Fruit fly (Drosophila melanogaster): Measurements from ENCODE around the gene CG14074.

The CG14074 gene

DNA sequence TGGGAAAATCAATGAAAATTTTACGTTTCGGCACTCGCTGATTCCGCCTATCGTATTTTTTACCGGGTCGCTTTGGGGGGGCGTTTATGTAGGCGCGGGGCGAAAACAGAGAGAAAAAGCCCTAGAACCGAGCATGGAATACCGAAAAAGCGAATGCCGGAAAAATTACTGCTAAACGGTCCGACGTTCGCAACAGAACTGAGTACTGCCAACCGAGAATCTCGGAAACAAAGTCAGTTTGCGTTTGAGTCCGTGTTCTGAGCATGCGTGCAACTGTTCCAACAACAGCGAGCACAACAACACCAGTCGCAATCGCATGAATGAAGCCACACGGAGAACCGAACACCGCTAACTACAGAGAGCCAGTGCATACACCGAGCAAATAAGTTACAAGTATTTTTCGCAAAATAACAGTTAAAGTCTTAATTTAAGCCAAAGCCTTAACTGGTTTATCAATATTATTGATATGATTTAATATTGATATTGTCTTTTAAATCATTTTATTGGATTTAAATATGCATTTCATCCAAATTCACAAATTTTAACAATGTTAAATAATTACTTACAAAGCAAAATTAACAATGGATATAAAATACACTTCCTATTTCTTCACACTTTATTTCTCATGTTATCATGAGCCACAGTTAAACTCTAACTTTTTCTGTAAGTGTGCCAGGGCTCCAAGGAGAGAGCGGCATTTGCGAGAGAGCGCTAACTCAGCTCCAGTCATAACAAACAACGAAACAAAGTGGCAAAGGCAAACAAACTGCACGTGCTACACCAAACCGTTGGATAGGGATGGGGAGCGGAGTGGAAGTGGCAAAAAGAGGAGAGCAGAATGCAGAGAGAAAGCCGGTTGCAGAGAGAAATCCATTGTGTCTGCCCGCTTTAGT lies 24.5 kb downstream of the CG14074 start, which contains the start of gene CG3961 (continued):
- TF ChIP-seq Myb (GFP tag; optimal IDR thresholded peaks at IDR 0.05): peak; percentile 58
- TF ChIP-seq gro (GFP tag; optimal IDR thresholded peaks at IDR 0.05): no peak
- TF ChIP-seq Blimp-1 (GFP tag; optimal IDR thresholded peaks at IDR 0.05): peak; percentile 97
- TF ChIP-seq CG10654 (GFP tag; optimal IDR thresholded peaks at IDR 0.05): peak; percentile 95
- TF ChIP-seq CG34224 (GFP tag; IDR thresholded peaks at IDR 0.05; ENCODE audit: partially characterized antibody): peak; percentile 8; the same call in 1 of the 3 replicates
- peak in 1 of 2 experiments; percentile 96 for TF ChIP-seq Hr78 (GFP tag; optimal IDR thresholded peaks at IDR 0.05)
- peak; percentile 98 for TF ChIP-seq CG4424 (GFP tag; optimal IDR thresholded peaks at IDR 0.05)
- no peak for TF ChIP-seq Doc2 (GFP tag; IDR thresholded peaks at IDR 0.05)
- TF ChIP-seq D (optimal IDR thresholded peaks at IDR 0.05): no peak
- peak; percentile 99 for TF ChIP-seq D (GFP tag; optimal IDR thresholded peaks at IDR 0.05)
- peak; percentile 85 for TF ChIP-seq grn (GFP tag; optimal IDR thresholded peaks at IDR 0.05)
- peak; percentile 95 for TF ChIP-seq CG6683 (GFP tag; optimal IDR thresholded peaks at IDR 0.05)
- TF ChIP-seq yki (optimal IDR thresholded peaks at IDR 0.05): peak; percentile 49
- peak; percentile 95 for TF ChIP-seq tgo (GFP tag; IDR thresholded peaks at IDR 0.05)
- peak; percentile 76 for TF ChIP-seq ac (GFP tag; optimal IDR thresholded peaks at IDR 0.05)
- TF ChIP-seq Sin3A (optimal IDR thresholded peaks at IDR 0.05): no peak
- peak; percentile 84 for TF ChIP-seq CG34376 (GFP tag; optimal IDR thresholded peaks at IDR 0.05)
- peak in 1 of 2 experiments; percentile 99 for TF ChIP-seq Eip74EF (GFP tag; optimal IDR thresholded peaks at IDR 0.05)
- TF ChIP-seq dpn (GFP tag; optimal IDR thresholded peaks at IDR 0.05): peak; percentile 88 to 97
- TF ChIP-seq Pdp1 (GFP tag; optimal IDR thresholded peaks at IDR 0.05): peak; percentile 88 to 89
- TF ChIP-seq Sox102F (GFP tag; optimal IDR thresholded peaks at IDR 0.05): peak; percentile 98
- peak; percentile 49 for TF ChIP-seq btn (GFP tag; optimal IDR thresholded peaks at IDR 0.05)
- peak; percentile 97 for TF ChIP-seq CG8290 (GFP tag; optimal IDR thresholded peaks at IDR 0.05)
- peak; percentile 70 to 86 for TF ChIP-seq CG8290 (tag; optimal IDR thresholded peaks at IDR 0.05)
- TF ChIP-seq CG12942 (GFP tag; optimal IDR thresholded peaks at IDR 0.05): peak; percentile 97
- no peak for TF ChIP-seq mld (GFP tag; IDR thresholded peaks at IDR 0.05; ENCODE audit: partially characterized antibody)
- TF ChIP-seq seq (GFP tag; IDR thresholded peaks at IDR 0.05): peak; percentile 89
- peak; percentile 72 for TF ChIP-seq CG9932 (GFP tag; IDR thresholded peaks at IDR 0.05)
- TF ChIP-seq CG4707 (GFP tag; optimal IDR thresholded peaks at IDR 0.05): peak; percentile 89
- peak; percentile 86; the same call in 1 of the 2 replicates for TF ChIP-seq Oaz (GFP tag; IDR thresholded peaks at IDR 0.05)
- peak; percentile 72 for TF ChIP-seq CG12071 (GFP tag; optimal IDR thresholded peaks at IDR 0.05)
- TF ChIP-seq ash1 (GFP tag; optimal IDR thresholded peaks at IDR 0.05): no peak
- TF ChIP-seq aop (GFP tag; IDR thresholded peaks at IDR 0.05): no peak
- peak; percentile 93 for TF ChIP-seq CG10431 (GFP tag; optimal IDR thresholded peaks at IDR 0.05)
- peak; percentile 68 for TF ChIP-seq disco-r (GFP tag; optimal IDR thresholded peaks at IDR 0.05)
- TF ChIP-seq sens (GFP tag): peak; percentile 99
- peak; percentile 97 for TF ChIP-seq CG16815 (GFP tag; optimal IDR thresholded peaks at IDR 0.05)
- TF ChIP-seq CG15601 (tag; optimal IDR thresholded peaks at IDR 0.05): peak; percentile 98
- TF ChIP-seq CG4730 (GFP tag; IDR thresholded peaks at IDR 0.05): peak; percentile 82
- no peak for TF ChIP-seq CG7963 (GFP tag; IDR thresholded peaks at IDR 0.05; ENCODE audit: partially characterized antibody)
- TF ChIP-seq Xbp1 (GFP tag; optimal IDR thresholded peaks at IDR 0.05): peak; percentile 98
- peak; percentile 59 for TF ChIP-seq tx (GFP tag; optimal IDR thresholded peaks at IDR 0.05)
- TF ChIP-seq CG12299 (tag; optimal IDR thresholded peaks at IDR 0.05): peak; percentile 95
- peak; percentile 98 for TF ChIP-seq CG2202 (tag; optimal IDR thresholded peaks at IDR 0.05)
- peak; percentile 100 for TF ChIP-seq CG17361 (GFP tag; IDR thresholded peaks at IDR 0.05)
- TF ChIP-seq grau (tag; optimal IDR thresholded peaks at IDR 0.05): peak; percentile 98
- TF ChIP-seq pita (GFP tag; optimal IDR thresholded peaks at IDR 0.05): no peak
- peak; percentile 96 for TF ChIP-seq HHEX (GFP tag; optimal IDR thresholded peaks at IDR 0.05)
- TF ChIP-seq nerfin-1 (tag; optimal IDR thresholded peaks at IDR 0.05): peak; percentile 97
